Worm (Caenorhabditis elegans) whole organism, early embryonic: ENCODE measurements around the gene gro-1.

Source experiments
- B0310.2 ChIP-seq: sonication (generic microtip); optimal IDR thresholded peaks from 2 replicates; lab custom pipeline; 2016; ENCODE audit warnings: mild to moderate bottlenecking, missing genetic modification characterization, missing compliant biosample characterization
- ama-1 ChIP-seq: fragments of 150-350 bp; optimal IDR thresholded peaks from 2 replicates; lab custom pipeline; 2014
- flt-1 ChIP-seq: fragments of 200-800 bp; sonication (Bioruptor generic); IDR thresholded peaks from 2 replicates; pipeline ENCODE4 v1.3.6; 2022; ENCODE audit warnings: missing genetic modification characterization, missing compliant biosample characterization
- pes-1 ChIP-seq: fragments of 200-800 bp; sonication (Bioruptor generic); IDR thresholded peaks from 2 replicates; pipeline ENCODE4 v1.3.6; 2022; ENCODE audit warnings: missing genetic modification reagents, missing genetic modification characterization, missing compliant biosample characterization
- scrt-1 ChIP-seq: fragments of 200-800 bp; sonication (Bioruptor generic); IDR thresholded peaks from 2 replicates; pipeline ENCODE4 v1.3.6; 2022; ENCODE audit warnings: missing genetic modification characterization, missing compliant biosample characterization
- tbx-37 ChIP-seq: fragments of 200-800 bp; sonication (Bioruptor generic); conservative IDR thresholded peaks from 2 replicates; pipeline ENCODE4 v1.3.6; 2022; ENCODE audit warnings: missing genetic modification reagents, missing genetic modification characterization, missing compliant biosample characterization
- tra-4 ChIP-seq: sonication (generic microtip); optimal IDR thresholded peaks from 2 replicates; lab custom pipeline; 2017; ENCODE audit warnings: missing genetic modification characterization, missing compliant biosample characterization

- TF ChIP-seq flt-1, result no peak
- TF ChIP-seq ama-1 (lab: Kevin White, UChicago), result no peak
- no peak for TF ChIP-seq tbx-37 (GFP tag; lab: Robert Waterston, UW)
- TF ChIP-seq pes-1 (GFP tag; lab: Robert Waterston, UW), result no peak
- TF ChIP-seq B0310.2 (tag; lab: Kevin White, UChicago), result no peak
- no peak for TF ChIP-seq scrt-1 (GFP tag; lab: Robert Waterston, UW)
- TF ChIP-seq tra-4, result no peak
These were observed 2.4 kb downstream of the gro-1 start, which contains the start of gene ZC395.5 for ce11 chrIII:5267217-5267906.
